Comparison of ENCODE assay signal across 6 worm cellular contexts in genomic region chrX:12021446-12021845, ce11.
TF ChIP-seq lines count a peak whose summit lies in the region.

No protein-coding gene starts in this region.

TF ChIP-seq in whole organism, L1 larva, 84 proteins besides CTCF, POLR2A, EP300 and RAD21 (continues in another document):
- no peak for TF ChIP-seq pqm-1 (tag; optimal IDR thresholded peaks at IDR 0.05; lab: Kevin White, UChicago)
- no peak for TF ChIP-seq mab-9 (GFP tag; IDR thresholded peaks at IDR 0.05; lab: Robert Waterston, UW)
- peak; percentile 67 for TF ChIP-seq fkh-10 (GFP tag; optimal IDR thresholded peaks at IDR 0.05; lab: Kevin White, UChicago)
- TF ChIP-seq F16B12.6 (tag; optimal IDR thresholded peaks at IDR 0.05; lab: Kevin White, UChicago), result no peak
- no peak for TF ChIP-seq zip-4 (GFP tag; optimal IDR thresholded peaks at IDR 0.05; lab: Kevin White, UChicago)
- TF ChIP-seq fos-1 (tag; optimal IDR thresholded peaks at IDR 0.05; lab: Kevin White, UChicago), result no peak
- TF ChIP-seq efl-1 (optimal IDR thresholded peaks at IDR 0.05; lab: Kevin White, UChicago), result no peak
- peak in 1 of 2 experiments; percentile 76 for TF ChIP-seq efl-1 (GFP tag; optimal IDR thresholded peaks at IDR 0.05 in 1 of 2; lab: Kevin White, UChicago)
- no peak for TF ChIP-seq elt-3 (tag; optimal IDR thresholded peaks at IDR 0.05; lab: Kevin White, UChicago)
- no peak for TF ChIP-seq C04F5.9 (tag; optimal IDR thresholded peaks at IDR 0.05; lab: Kevin White, UChicago)
- TF ChIP-seq egl-13 (tag; optimal IDR thresholded peaks at IDR 0.05; lab: Kevin White, UChicago), result no peak
- peak in 1 of 2 experiments; percentile 3 for TF ChIP-seq lsy-2 (tag; optimal IDR thresholded peaks at IDR 0.05; lab: Kevin White, UChicago)
- TF ChIP-seq dpl-1 (GFP tag; optimal IDR thresholded peaks at IDR 0.05; lab: Kevin White, UChicago), result no peak
- no peak for TF ChIP-seq nhr-11 (tag; optimal IDR thresholded peaks at IDR 0.05; lab: Kevin White, UChicago)
- no peak for TF ChIP-seq ztf-11 (tag; optimal IDR thresholded peaks at IDR 0.05; lab: Kevin White, UChicago)
- no peak for TF ChIP-seq hpl-2 (GFP tag; optimal IDR thresholded peaks at IDR 0.05; lab: Kevin White, UChicago)

TF ChIP-seq in whole organism, L2 larva, 48 proteins besides CTCF, POLR2A, EP300 and RAD21:
- no peak for TF ChIP-seq ama-1 (optimal IDR thresholded peaks at IDR 0.05; lab: Kevin White, UChicago)
- peak; percentile 20 for TF ChIP-seq unc-55 (GFP tag; optimal IDR thresholded peaks at IDR 0.05; lab: Kevin White, UChicago)

TF ChIP-seq in whole organism, L4 larva, 104 proteins besides CTCF, POLR2A, EP300 and RAD21:
- 0 out of 2 replicates have a peak, but pooled peaks have one; percentile 16 for TF ChIP-seq F44E2.7 (GFP tag; IDR thresholded peaks at IDR 0.05; lab: Robert Waterston, UW)
- TF ChIP-seq nhr-48 (tag; optimal IDR thresholded peaks at IDR 0.05; lab: Kevin White, UChicago), result no peak
- 0 out of 2 replicates have a peak, but pooled peaks have one; percentile 18 for TF ChIP-seq dmd-6 (GFP tag; IDR thresholded peaks at IDR 0.05; lab: Robert Waterston, UW)
- peak; percentile 36 for TF ChIP-seq fkh-10 (GFP tag; optimal IDR thresholded peaks at IDR 0.05; lab: Kevin White, UChicago)

TF ChIP-seq in whole organism, late embryonic, 69 proteins besides CTCF, POLR2A, EP300 and RAD21:
- peak; percentile 57 for TF ChIP-seq unc-42 (tag; optimal IDR thresholded peaks at IDR 0.05; lab: Kevin White, UChicago)
- no peak for TF ChIP-seq dve-1 (tag; optimal IDR thresholded peaks at IDR 0.05; lab: Kevin White, UChicago)
- no peak for TF ChIP-seq fax-1 (tag; optimal IDR thresholded peaks at IDR 0.05; lab: Kevin White, UChicago)
- TF ChIP-seq pha-2 (tag; optimal IDR thresholded peaks at IDR 0.05; lab: Kevin White, UChicago), result no peak
TF ChIP-seq in whole organism, late embryonic: peak in this region for 1.

TF ChIP-seq in whole organism, midembryonic, 9 proteins besides CTCF, POLR2A, EP300 and RAD21:
- TF ChIP-seq med-1 (GFP tag; optimal IDR thresholded peaks at IDR 0.05; lab: Kevin White, UChicago; ENCODE audit: insufficient read depth), result no peak
- peak; percentile 39; the same call in 1 of the 2 replicates for TF ChIP-seq flt-1 (GFP tag; IDR thresholded peaks at IDR 0.05; lab: Robert Waterston, UW)

TF ChIP-seq in whole organism, mixed stage, embryonic, 35 proteins besides CTCF, POLR2A, EP300 and RAD21:
- TF ChIP-seq elt-3 (tag; optimal IDR thresholded peaks at IDR 0.05; lab: Kevin White, UChicago), result no peak
- no peak for TF ChIP-seq unc-39 (tag; optimal IDR thresholded peaks at IDR 0.05; lab: Kevin White, UChicago)
- TF ChIP-seq lin-13 (tag; optimal IDR thresholded peaks at IDR 0.05; lab: Kevin White, UChicago), result no peak
- peak; percentile 13 for TF ChIP-seq ces-1 (GFP tag; optimal IDR thresholded peaks at IDR 0.05; lab: Kevin White, UChicago)
- no peak for TF ChIP-seq tbx-8 (GFP tag; optimal IDR thresholded peaks at IDR 0.05; lab: Kevin White, UChicago)
- TF ChIP-seq mab-5 (tag; optimal IDR thresholded peaks at IDR 0.05; lab: Kevin White, UChicago), result no peak
- TF ChIP-seq ceh-43 (GFP tag; optimal IDR thresholded peaks at IDR 0.05; lab: Kevin White, UChicago), result no peak
TF ChIP-seq in whole organism, mixed stage, embryonic: peak in this region for 1.

Comparison
In these comparisons a context has a peak if more than half of its experiments do, and no peak if none do; other contexts are left out.
1. Of the 29 proteins assayed by ChIP-seq in both whole organism, L4 larva and whole organism, L1 larva: peak only in whole organism, L4 larva: none; only in whole organism, L1 larva: none; in both: fkh-10; in neither: 27; mixed calls (peak in some experiments, not most) for 1.